Fruit fly (Drosophila melanogaster): Measurements from ENCODE around the gene Snoo.

Gene Snoo

DNA sequence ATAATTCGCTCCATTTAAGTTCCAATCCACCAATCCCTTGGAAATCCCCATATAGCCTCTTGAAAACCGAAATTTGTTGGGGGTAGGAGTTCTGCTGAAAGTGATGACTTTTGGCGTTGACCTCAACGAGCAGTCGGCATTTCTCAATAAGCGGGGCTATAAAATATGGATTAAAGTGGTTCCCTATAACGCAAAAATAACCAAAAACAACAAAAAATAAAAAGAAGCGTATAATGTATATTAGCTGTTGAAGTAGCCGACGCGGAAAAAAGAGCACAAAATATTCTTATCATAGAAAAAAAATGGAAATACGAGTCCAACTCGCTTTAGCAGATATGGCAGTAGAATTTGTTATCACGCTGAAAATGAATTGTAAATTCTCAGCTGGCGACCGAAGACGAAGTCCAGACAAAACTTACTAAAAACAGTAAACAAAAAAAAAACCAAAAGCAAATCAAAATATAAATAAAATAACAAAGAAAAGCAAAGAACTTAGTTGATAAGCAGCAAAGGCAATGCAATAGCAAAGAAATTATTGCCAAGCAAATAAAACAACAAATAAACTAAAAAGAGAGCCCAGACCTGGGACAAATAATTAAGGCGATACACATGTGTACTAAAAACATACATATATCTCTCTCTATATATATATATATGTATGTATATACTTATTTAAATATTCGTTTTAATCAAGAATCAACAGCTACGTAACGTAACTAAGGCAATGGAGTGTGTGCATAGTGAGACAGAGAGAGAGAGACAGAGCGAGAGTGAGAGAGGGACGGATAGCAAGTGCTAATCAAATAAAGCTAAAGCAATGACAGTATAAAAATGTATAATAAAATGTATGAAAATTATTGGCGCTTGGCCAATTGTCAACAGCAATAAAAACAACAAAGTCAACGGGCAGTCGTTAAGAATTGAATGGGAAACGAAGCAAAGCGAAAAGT, 23.1 kb downstream of the Snoo start (continued):
- no peak for TF ChIP-seq CG7745 (tag; optimal IDR thresholded peaks at IDR 0.05)
- TF ChIP-seq Mes4 (GFP tag; optimal IDR thresholded peaks at IDR 0.05), result no peak
- TF ChIP-seq CG11093 (GFP tag; IDR thresholded peaks at IDR 0.05), result no peak
- no peak for TF ChIP-seq unc-4 (GFP tag; IDR thresholded peaks at IDR 0.05; ENCODE audit: partially characterized antibody)
- TF ChIP-seq org-1 (GFP tag; optimal IDR thresholded peaks at IDR 0.05), result no peak
- TF ChIP-seq Sin3A (optimal IDR thresholded peaks at IDR 0.05), result no peak
- peak; percentile 49 for TF ChIP-seq gem (tag; optimal IDR thresholded peaks at IDR 0.05)
- TF ChIP-seq CG13287 (GFP tag; IDR thresholded peaks at IDR 0.05; ENCODE audit: partially characterized antibody), result no peak
- TF ChIP-seq Nf-YA (GFP tag; IDR thresholded peaks at IDR 0.05), result no peak
- no peak for TF ChIP-seq insv (GFP tag; optimal IDR thresholded peaks at IDR 0.05)
- TF ChIP-seq CG42726 (GFP tag; IDR thresholded peaks at IDR 0.05; ENCODE audit: partially characterized antibody), result no peak
- no peak for TF ChIP-seq z (GFP tag; IDR thresholded peaks at IDR 0.05)
- TF ChIP-seq CG12155 (GFP tag; optimal IDR thresholded peaks at IDR 0.05), result no peak
- peak; percentile 79 for TF ChIP-seq CG2678 (tag; optimal IDR thresholded peaks at IDR 0.05)
- peak; percentile 90 for TF ChIP-seq CG7987 (GFP tag; optimal IDR thresholded peaks at IDR 0.05)
- peak; percentile 27 for TF ChIP-seq vvl (GFP tag; IDR thresholded peaks at IDR 0.05)
- no peak for TF ChIP-seq Mad (GFP tag; optimal IDR thresholded peaks at IDR 0.05)
- TF ChIP-seq Rfx (GFP tag; IDR thresholded peaks at IDR 0.05), result peak; percentile 58; the same call in 1 of the 2 replicates
- TF ChIP-seq abd-A (tag; optimal IDR thresholded peaks at IDR 0.05), result peak; percentile 14
- no peak for TF ChIP-seq Ets65A (GFP tag)
- no peak for TF ChIP-seq ara (GFP tag; IDR thresholded peaks at IDR 0.05)
- TF ChIP-seq toy (GFP tag; IDR thresholded peaks at IDR 0.05), result no peak
- TF ChIP-seq CG3838 (GFP tag; optimal IDR thresholded peaks at IDR 0.05), result no peak
- TF ChIP-seq danr (GFP tag; IDR thresholded peaks at IDR 0.05), result no peak; the same call in 1 of the 2 replicates
- no peak for TF ChIP-seq gce (GFP tag; IDR thresholded peaks at IDR 0.05)
- no peak for TF ChIP-seq CG15073 (GFP tag; optimal IDR thresholded peaks at IDR 0.05)
- peak; percentile 67 for TF ChIP-seq CG9727 (GFP tag; optimal IDR thresholded peaks at IDR 0.05)
- TF ChIP-seq CG32532 (GFP tag; IDR thresholded peaks at IDR 0.05), result peak; percentile 40
- TF ChIP-seq btn (GFP tag; optimal IDR thresholded peaks at IDR 0.05), result no peak
- no peak for TF ChIP-seq CG2202 (tag; optimal IDR thresholded peaks at IDR 0.05)
- TF ChIP-seq CG14667 (GFP tag; IDR thresholded peaks at IDR 0.05), result no peak
- TF ChIP-seq Meics (GFP tag; optimal IDR thresholded peaks at IDR 0.05), result peak; percentile 78
- TF ChIP-seq cwo (GFP tag; optimal IDR thresholded peaks at IDR 0.05), result peak; percentile 64
- no peak for TF ChIP-seq CG16863 (GFP tag; optimal IDR thresholded peaks at IDR 0.05)
- peak; percentile 79 for TF ChIP-seq Med (GFP tag)
- no peak for TF ChIP-seq CG11560 (tag; IDR thresholded peaks at IDR 0.05)
- TF ChIP-seq chif (GFP tag; optimal IDR thresholded peaks at IDR 0.05), result no peak
- no peak for TF ChIP-seq Bdp1 (GFP tag; optimal IDR thresholded peaks at IDR 0.05)
- no peak for TF ChIP-seq tin (GFP tag; optimal IDR thresholded peaks at IDR 0.05)
- no peak for TF ChIP-seq jing (GFP tag; optimal IDR thresholded peaks at IDR 0.05)
- TF ChIP-seq hth (optimal IDR thresholded peaks at IDR 0.05), result no peak
- peak; percentile 16 for TF ChIP-seq CG5180 (GFP tag; optimal IDR thresholded peaks at IDR 0.05)
- TF ChIP-seq peb (GFP tag; IDR thresholded peaks at IDR 0.05), result no peak
- TF ChIP-seq Atf-2 (GFP tag; optimal IDR thresholded peaks at IDR 0.05), result no peak
- no peak for TF ChIP-seq Dref (GFP tag; IDR thresholded peaks at IDR 0.05)
- no peak for TF ChIP-seq Aef1 (GFP tag; IDR thresholded peaks at IDR 0.05)
- TF ChIP-seq so (GFP tag; IDR thresholded peaks at IDR 0.05), result no peak
- TF ChIP-seq zfh2 (GFP tag; optimal IDR thresholded peaks at IDR 0.05), result no peak
- TF ChIP-seq gro (GFP tag; optimal IDR thresholded peaks at IDR 0.05), result peak; percentile 12
- TF ChIP-seq CG6689 (GFP tag; IDR thresholded peaks at IDR 0.05), result no peak
- no peak for TF ChIP-seq ab (GFP tag; optimal IDR thresholded peaks at IDR 0.05)

Measured in whole organism, embryonic.